Worm (Caenorhabditis elegans): ENCODE measurements around the gene T02H6.8.

DNA sequence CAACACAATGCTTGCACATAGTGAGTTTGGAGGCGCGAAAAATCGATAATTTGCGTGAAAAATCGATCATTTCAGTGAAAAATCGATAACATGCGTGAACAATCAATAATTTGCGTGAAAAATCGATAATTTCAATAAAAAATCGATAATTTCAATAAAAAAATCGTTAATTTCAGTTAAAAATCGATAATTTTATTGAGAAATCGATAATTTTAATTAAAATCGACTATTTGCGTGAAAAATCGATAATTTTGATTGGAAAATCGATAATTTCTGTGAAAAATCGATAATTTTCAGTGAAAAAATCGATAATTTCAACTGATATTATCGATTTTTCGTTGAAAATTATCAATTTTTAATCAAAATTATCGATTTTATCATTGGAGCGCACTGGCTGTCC lies 43.4 kb downstream of the T02H6.8 start:
- no peak for TF ChIP-seq ceh-90 (tag; optimal IDR thresholded peaks at IDR 0.05)
- TF ChIP-seq snu-23 (GFP tag; optimal IDR thresholded peaks at IDR 0.05): no peak
- no peak for TF ChIP-seq blmp-1 (tag; optimal IDR thresholded peaks at IDR 0.05)
- no peak for TF ChIP-seq aly-2 (tag; optimal IDR thresholded peaks at IDR 0.05)
- no peak for TF ChIP-seq pax-3 (tag; optimal IDR thresholded peaks at IDR 0.05)
- TF ChIP-seq jun-1 (tag; optimal IDR thresholded peaks at IDR 0.05): no peak
- TF ChIP-seq elt-3 (tag; optimal IDR thresholded peaks at IDR 0.05): no peak
- no peak for TF ChIP-seq nhr-12 (tag; optimal IDR thresholded peaks at IDR 0.05)

Data from whole organism, L1 larva.